Fruit fly (Drosophila melanogaster) whole organism, pupa: Measurements from ENCODE around the gene Mnn1.

Experiments
- CG10348 ChIP-seq: fragments of 200-800 bp; sonication (Bioruptor generic); IDR thresholded peaks from 2 replicates; pipeline ENCODE4 v1.3.6; 2022; ENCODE audit warnings: missing biosample characterization, missing genetic modification characterization
- CG12605 ChIP-seq: fragments of 200-800 bp; sonication (Bioruptor generic); IDR thresholded peaks from 2 replicates; pipeline ENCODE4 v1.3.6; 2022; ENCODE audit warnings: missing biosample characterization, missing genetic modification characterization
- CG13204 ChIP-seq: fragments of 200-800 bp; sonication (Bioruptor generic); optimal IDR thresholded peaks from 2 replicates; lab custom pipeline; 2018; ENCODE audit warnings: missing biosample characterization, mild to moderate bottlenecking, missing genetic modification characterization, moderate library complexity
- CG14655 ChIP-seq: fragments of 200-800 bp; sonication (Bioruptor generic); optimal IDR thresholded peaks from 3 replicates; lab custom pipeline; 2017; ENCODE audit warnings: mild to moderate bottlenecking, missing biosample characterization, missing genetic modification reagents, missing genetic modification characterization
- CG15710 ChIP-seq: fragments of 200-800 bp; sonication (Bioruptor generic); optimal IDR thresholded peaks from 2 replicates; lab custom pipeline; 2018; ENCODE audit warnings: missing biosample characterization, mild to moderate bottlenecking, missing genetic modification characterization, moderate library complexity
- CG17806 ChIP-seq: fragments of 200-800 bp; sonication (Bioruptor generic); optimal IDR thresholded peaks from 2 replicates; lab custom pipeline; 2018; ENCODE audit warnings: missing biosample characterization, mild to moderate bottlenecking, missing genetic modification characterization, moderate library complexity
- CG32121 ChIP-seq: fragments of 200-800 bp; sonication (Bioruptor generic); IDR thresholded peaks from 2 replicates; pipeline ENCODE4 v1.3.6; 2022; ENCODE audit warnings: missing biosample characterization, missing genetic modification characterization
- CG34367 ChIP-seq: fragments of 200-800 bp; sonication (Bioruptor generic); optimal IDR thresholded peaks from 2 replicates; lab custom pipeline; 2018; ENCODE audit warnings: missing biosample characterization, mild to moderate bottlenecking, missing genetic modification characterization
- CG4496 ChIP-seq: fragments of 200-800 bp; sonication (Bioruptor generic); IDR thresholded peaks from 3 replicates; pipeline ENCODE4 v1.3.6; 2022; ENCODE audit warnings: missing biosample characterization, missing genetic modification characterization
- CG8159 ChIP-seq: fragments of 200-800 bp; sonication (Bioruptor generic); optimal IDR thresholded peaks from 3 replicates; lab custom pipeline; 2018; ENCODE audit warnings: missing biosample characterization, mild to moderate bottlenecking, missing genetic modification characterization, moderate library complexity
- CG8301 ChIP-seq: fragments of 200-800 bp; sonication (Bioruptor generic); optimal IDR thresholded peaks from 2 replicates; lab custom pipeline; 2018; ENCODE audit warnings: missing biosample characterization, mild to moderate bottlenecking, missing genetic modification characterization
- CG9948 ChIP-seq: fragments of 200-800 bp; sonication (Bioruptor generic); optimal IDR thresholded peaks from 2 replicates; lab custom pipeline; 2018; ENCODE audit warnings: missing biosample characterization, mild to moderate bottlenecking, missing genetic modification characterization, moderate library complexity
- D1 ChIP-seq: fragments of 200-800 bp; sonication (Bioruptor generic); optimal IDR thresholded peaks from 2 replicates; lab custom pipeline; 2018; ENCODE audit warnings: missing biosample characterization, mild to moderate bottlenecking, missing genetic modification characterization, moderate library complexity
- EcR ChIP-seq: fragments of 200-800 bp; sonication (Bioruptor generic); optimal IDR thresholded peaks from 3 replicates; lab custom pipeline; 2019; ENCODE audit warnings: missing biosample characterization, missing genetic modification characterization, mild to moderate bottlenecking, moderate library complexity, missing genetic modification reagents
- Ets98B ChIP-seq: fragments of 200-800 bp; sonication (Bioruptor generic); IDR thresholded peaks from 2 replicates; pipeline ENCODE4 v1.3.6; 2022; ENCODE audit warnings: missing biosample characterization, missing genetic modification characterization
- Pif1A ChIP-seq: fragments of 200-800 bp; sonication (Bioruptor generic); optimal IDR thresholded peaks from 3 replicates; lab custom pipeline; 2016; ENCODE audit warnings: missing biosample characterization, missing genetic modification characterization
- Pif1B ChIP-seq: fragments of 200-800 bp; sonication (Bioruptor generic); optimal IDR thresholded peaks from 3 replicates; lab custom pipeline; 2016; ENCODE audit warnings: missing biosample characterization, missing genetic modification characterization
- Snoo ChIP-seq: fragments of 200-800 bp; sonication (Bioruptor generic); optimal IDR thresholded peaks from 3 replicates; lab custom pipeline; 2017; ENCODE audit warnings: missing biosample characterization, mild to moderate bottlenecking, missing genetic modification characterization, inconsistent platforms
- fd96Ca ChIP-seq: fragments of 200-800 bp; sonication (Bioruptor generic); IDR thresholded peaks from 3 replicates; pipeline ENCODE4 v1.3.6; 2022; ENCODE audit warnings: missing biosample characterization, missing genetic modification characterization
- gl ChIP-seq: fragments of 200-800 bp; sonication (Bioruptor generic); optimal IDR thresholded peaks from 2 replicates; lab custom pipeline; 2018; ENCODE audit warnings: missing biosample characterization, mild to moderate bottlenecking, missing genetic modification characterization
- rn ChIP-seq: fragments of 200-800 bp; sonication (Bioruptor generic); IDR thresholded peaks from 2 replicates; pipeline ENCODE4 v1.3.6; 2022; ENCODE audit warnings: missing biosample characterization, missing genetic modification characterization

Mnn1 gene

DNA sequence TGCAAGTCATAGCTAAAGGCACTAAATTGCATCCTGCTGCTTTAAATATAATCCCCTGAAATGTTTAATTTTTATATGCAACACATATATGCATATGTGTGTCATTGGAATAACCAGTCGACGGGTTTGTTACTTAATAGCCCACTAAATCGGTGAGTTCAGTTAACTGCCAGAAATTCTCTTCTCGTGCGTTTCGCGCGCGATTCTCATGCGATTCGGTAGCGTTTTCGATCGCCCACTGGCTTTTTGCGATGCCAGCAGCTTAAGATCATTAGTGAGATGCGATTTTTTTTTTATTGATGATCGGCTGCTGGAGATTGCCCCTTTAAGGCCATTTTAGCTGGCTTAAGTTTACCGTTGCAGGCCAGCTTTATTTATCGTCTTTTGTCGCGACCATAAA, 15.1 kb downstream of the Mnn1 start:
- TF ChIP-seq CG17806 (no peak), EcR (GFP tag; lab: Kevin White, UChicago) (peak; percentile 37)

dm6 chr2L:7071862-7072261, 15.8 kb downstream of the Mnn1 start:
- peak; percentile 73 for TF ChIP-seq CG8159 (tag; lab: Kevin White, UChicago)
- TF ChIP-seq CG14655 (GFP tag; lab: Kevin White, UChicago), result peak; percentile 72
- TF ChIP-seq Pif1A (GFP tag; lab: Kevin White, UChicago), result peak; percentile 82
- TF ChIP-seq CG17806, result peak; percentile 68
- peak; percentile 61 for TF ChIP-seq CG9948 (tag; lab: Kevin White, UChicago)
- no peak for TF ChIP-seq Snoo (tag; lab: Kevin White, UChicago)
- peak; percentile 66; the same call in 1 of the 3 replicates for TF ChIP-seq CG4496
- peak; percentile 63 for TF ChIP-seq CG15710 (tag; lab: Kevin White, UChicago)
- peak; percentile 25 for TF ChIP-seq D1 (tag; lab: Kevin White, UChicago)
- peak; percentile 33; the same call in 1 of the 2 replicates for TF ChIP-seq Ets98B (GFP tag; lab: Robert Waterston, UW)
- 0 out of 2 replicates have a peak, but pooled peaks have one; percentile 20 for TF ChIP-seq CG32121 (GFP tag; lab: Robert Waterston, UW)
- no peak for TF ChIP-seq rn (GFP tag; lab: Robert Waterston, UW)
- peak; percentile 68 for TF ChIP-seq CG12605 (GFP tag; lab: Robert Waterston, UW)
- TF ChIP-seq fd96Ca (GFP tag; lab: Robert Waterston, UW), result peak; percentile 76
- no peak for TF ChIP-seq CG13204 (GFP tag; lab: Kevin White, UChicago)
- TF ChIP-seq CG8301, result peak; percentile 56
- no peak for TF ChIP-seq CG10348 (GFP tag; lab: Robert Waterston, UW)
- peak; percentile 54 for TF ChIP-seq CG34367 (tag; lab: Kevin White, UChicago)
- TF ChIP-seq Pif1B (GFP tag; lab: Kevin White, UChicago), result peak; percentile 56

DNA sequence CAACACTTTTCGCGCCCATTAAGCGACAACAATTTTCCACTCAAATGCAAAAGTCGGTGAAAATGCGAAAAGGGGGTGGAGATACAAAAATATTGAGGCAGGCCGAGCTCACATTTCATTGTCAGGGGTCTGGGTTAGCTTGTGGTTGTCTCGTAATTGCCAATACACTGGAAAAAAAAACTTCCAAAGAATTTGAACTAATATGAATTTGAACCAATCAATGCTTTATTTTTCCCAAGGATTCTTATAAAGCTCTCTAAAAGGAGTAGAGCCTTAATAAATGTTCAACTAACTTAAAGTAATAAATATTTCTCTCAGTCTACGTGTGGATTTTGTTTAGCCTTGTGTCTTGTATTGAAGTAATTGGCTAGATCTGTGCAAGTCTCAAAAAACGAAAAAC, 16.9 kb downstream of the Mnn1 start:
- TF ChIP-seq EcR (GFP tag; lab: Kevin White, UChicago) (no peak), CG12605 (GFP tag; lab: Robert Waterston, UW) (no peak), fd96Ca (GFP tag; lab: Robert Waterston, UW) (no peak), Snoo (tag; lab: Kevin White, UChicago) (no peak), gl (no peak), CG34367 (tag; lab: Kevin White, UChicago) (no peak), CG4496 (peak; percentile 71; the same call in 2 of the 3 replicates), Pif1A (GFP tag; lab: Kevin White, UChicago) (peak; percentile 58), rn (GFP tag; lab: Robert Waterston, UW) (no peak), CG15710 (tag; lab: Kevin White, UChicago) (peak; percentile 17), CG32121 (GFP tag; lab: Robert Waterston, UW) (peak; percentile 69), CG13204 (GFP tag; lab: Kevin White, UChicago) (no peak), CG8301 (peak; percentile 68), CG10348 (GFP tag; lab: Robert Waterston, UW) (no peak), CG14655 (GFP tag; lab: Kevin White, UChicago) (peak; percentile 54), CG17806 (peak; percentile 46), Pif1B (GFP tag; lab: Kevin White, UChicago) (no peak), CG9948 (tag; lab: Kevin White, UChicago) (peak; percentile 39), D1 (tag; lab: Kevin White, UChicago) (no peak), Ets98B (GFP tag; lab: Robert Waterston, UW) (peak; percentile 76), CG8159 (tag; lab: Kevin White, UChicago) (peak; percentile 52)

DNA sequence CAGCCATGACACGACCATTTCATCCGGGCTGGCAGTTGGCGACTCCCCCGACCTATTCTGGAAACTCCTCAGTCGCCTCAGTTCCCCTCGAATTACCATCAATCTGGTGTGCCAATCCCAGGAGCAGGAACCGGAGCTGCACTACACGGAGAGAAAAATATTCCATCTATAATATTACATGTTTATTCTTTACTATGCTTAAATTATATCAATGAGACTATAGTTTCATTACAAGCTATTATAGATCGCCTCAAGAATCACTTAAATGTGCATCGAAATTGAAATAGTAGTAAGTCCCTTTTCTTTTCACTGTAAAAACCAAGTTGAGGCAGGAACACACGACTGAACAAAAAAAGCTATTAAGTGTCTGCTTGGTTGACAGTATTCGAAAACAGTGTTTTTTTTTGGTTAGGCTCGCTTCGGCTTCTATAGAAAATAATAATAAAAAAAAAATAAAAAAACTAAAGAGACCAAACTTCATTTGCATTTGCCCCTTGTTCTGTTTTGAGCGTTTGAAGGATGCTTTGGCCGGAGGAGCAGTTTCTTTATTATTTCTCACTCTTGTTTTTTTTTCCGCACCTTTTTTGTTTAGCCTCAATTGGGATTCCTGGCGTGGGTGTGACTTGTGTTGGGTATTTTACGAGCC, 20.1 kb downstream of the Mnn1 start:
- peak; percentile 77 for TF ChIP-seq CG13204 (GFP tag; lab: Kevin White, UChicago)
- TF ChIP-seq CG9948 (tag; lab: Kevin White, UChicago), result peak; percentile 84
- TF ChIP-seq CG34367 (tag; lab: Kevin White, UChicago), result peak; percentile 91
- TF ChIP-seq Pif1A (GFP tag; lab: Kevin White, UChicago), result peak; percentile 86
- TF ChIP-seq rn (GFP tag; lab: Robert Waterston, UW), result peak; percentile 67
- TF ChIP-seq CG8301, result peak; percentile 76
- TF ChIP-seq Ets98B (GFP tag; lab: Robert Waterston, UW), result peak; percentile 81
- peak; percentile 87 for TF ChIP-seq CG17806
- TF ChIP-seq gl, result peak; percentile 73
- TF ChIP-seq Snoo (tag; lab: Kevin White, UChicago), result peak; percentile 37
- TF ChIP-seq CG14655 (GFP tag; lab: Kevin White, UChicago), result peak; percentile 80
- no peak for TF ChIP-seq CG10348 (GFP tag; lab: Robert Waterston, UW)
- TF ChIP-seq CG15710 (tag; lab: Kevin White, UChicago), result peak; percentile 95
- peak; percentile 89 for TF ChIP-seq CG8159 (tag; lab: Kevin White, UChicago)
- TF ChIP-seq D1 (tag; lab: Kevin White, UChicago), result peak; percentile 32
- peak; percentile 75 for TF ChIP-seq CG12605 (GFP tag; lab: Robert Waterston, UW)
- TF ChIP-seq EcR (GFP tag; lab: Kevin White, UChicago), result peak; percentile 64
- peak; percentile 52 for TF ChIP-seq CG32121 (GFP tag; lab: Robert Waterston, UW)
- TF ChIP-seq fd96Ca (GFP tag; lab: Robert Waterston, UW), result peak; percentile 86
- peak; percentile 87 for TF ChIP-seq CG4496
- TF ChIP-seq Pif1B (GFP tag; lab: Kevin White, UChicago), result peak; percentile 83

dm6 chr2L:7076804-7077203, 20.7 kb downstream of the Mnn1 start:
- TF ChIP-seq CG17806 (peak; percentile 22), CG34367 (tag; lab: Kevin White, UChicago) (no peak), gl (no peak), CG14655 (GFP tag; lab: Kevin White, UChicago) (peak; percentile 3), CG13204 (GFP tag; lab: Kevin White, UChicago) (no peak), CG8159 (tag; lab: Kevin White, UChicago) (peak; percentile 45), CG10348 (GFP tag; lab: Robert Waterston, UW) (no peak), CG12605 (GFP tag; lab: Robert Waterston, UW) (no peak), CG15710 (tag; lab: Kevin White, UChicago) (peak; percentile 36), Pif1B (GFP tag; lab: Kevin White, UChicago) (no peak), Ets98B (GFP tag; lab: Robert Waterston, UW) (no peak), CG32121 (GFP tag; lab: Robert Waterston, UW) (no peak), fd96Ca (GFP tag; lab: Robert Waterston, UW) (no peak), CG9948 (tag; lab: Kevin White, UChicago) (peak; percentile 13), Pif1A (GFP tag; lab: Kevin White, UChicago) (no peak), Snoo (tag; lab: Kevin White, UChicago) (no peak), CG8301 (no peak), EcR (GFP tag; lab: Kevin White, UChicago) (no peak), rn (GFP tag; lab: Robert Waterston, UW) (no peak), CG4496 (no peak), D1 (tag; lab: Kevin White, UChicago) (no peak)
- TF ChIP-seq, all 21 proteins: peak for 5
